Worm (Caenorhabditis elegans): Measurements from ENCODE around the gene F41G3.19.

ce11 chrII:6754671-6755224, 2.8 kb upstream of the F41G3.19 start, which contains the start of the genes srx-95 and fis-1:
- TF ChIP-seq him-1 (tag; optimal IDR thresholded peaks at IDR 0.05): no peak
- TF ChIP-seq W03F9.2 (tag; optimal IDR thresholded peaks at IDR 0.05): no peak
- TF ChIP-seq dao-5 (tag; optimal IDR thresholded peaks at IDR 0.05): no peak
